Fruit fly (Drosophila melanogaster) whole organism, embryonic: ENCODE data around the gene CG4955.

Source experiments
- CG10209 ChIP-seq: fragments of 200-800 bp; sonication (Bioruptor generic); optimal IDR thresholded peaks from 3 replicates; lab custom pipeline; 2017; ENCODE audit warnings: missing biosample characterization, mild to moderate bottlenecking, missing genetic modification characterization, missing genetic modification reagents
- CG10366 ChIP-seq: fragments of 200-800 bp; sonication (Bioruptor generic); IDR thresholded peaks from 2 replicates; pipeline ENCODE4 v1.3.6; 2022; ENCODE audit warnings: missing biosample characterization, missing genetic modification characterization
- CG11093 ChIP-seq: fragments of 200-800 bp; sonication (Bioruptor generic); IDR thresholded peaks from 3 replicates; pipeline ENCODE4 v1.3.6; 2022; ENCODE audit warnings: missing biosample characterization, missing genetic modification characterization
- CG11504 ChIP-seq: fragments of 200-800 bp; sonication (Bioruptor generic); optimal IDR thresholded peaks from 3 replicates; lab custom pipeline; 2019; ENCODE audit warnings: missing biosample characterization, mild to moderate bottlenecking, missing genetic modification characterization, moderate library complexity
- CG12071 ChIP-seq: fragments of 200-800 bp; sonication (Bioruptor generic); optimal IDR thresholded peaks from 3 replicates; lab custom pipeline; 2018; ENCODE audit warnings: missing biosample characterization, mild to moderate bottlenecking, missing genetic modification characterization
- CG12659 ChIP-seq: fragments of 200-800 bp; sonication (Bioruptor generic); optimal IDR thresholded peaks from 3 replicates; lab custom pipeline; 2017; ENCODE audit warnings: mild to moderate bottlenecking, missing biosample characterization, missing genetic modification reagents, missing genetic modification characterization
- CG13123 ChIP-seq: fragments of 200-800 bp; sonication (Bioruptor generic); optimal IDR thresholded peaks from 2 replicates; lab custom pipeline; 2016; ENCODE audit warnings: missing biosample characterization, missing genetic modification characterization
- CG2875 ChIP-seq: fragments of 200-800 bp; sonication (Bioruptor generic); optimal IDR thresholded peaks from 2 replicates; lab custom pipeline; 2017; ENCODE audit warnings: missing biosample characterization, mild to moderate bottlenecking, missing genetic modification characterization, missing genetic modification reagents
- CG2889 ChIP-seq: fragments of 200-800 bp; sonication (Bioruptor generic); IDR thresholded peaks from 3 replicates; pipeline ENCODE4 v1.3.6; 2022; ENCODE audit warnings: missing biosample characterization, missing genetic modification characterization
- CG3065 ChIP-seq: fragments of 200-800 bp; sonication (Bioruptor generic); optimal IDR thresholded peaks from 2 replicates; lab custom pipeline; 2016; ENCODE audit warnings: missing biosample characterization, missing genetic modification characterization
- CG31441 ChIP-seq: fragments of 200-800 bp; sonication (Bioruptor generic); IDR thresholded peaks from 2 replicates; pipeline ENCODE4 v1.3.6; 2022; ENCODE audit warnings: missing biosample characterization, missing genetic modification characterization
- CG4730 ChIP-seq: fragments of 200-800 bp; sonication (Bioruptor generic); IDR thresholded peaks from 2 replicates; pipeline ENCODE4 v1.3.6; 2022; ENCODE audit warnings: missing biosample characterization, missing genetic modification characterization
- CG4820 ChIP-seq: fragments of 200-800 bp; sonication (Bioruptor generic); optimal IDR thresholded peaks from 3 replicates; lab custom pipeline; 2016; ENCODE audit warnings: missing biosample characterization, missing genetic modification characterization
- CG7839 ChIP-seq: fragments of 200-800 bp; sonication (Bioruptor generic); optimal IDR thresholded peaks from 3 replicates; lab custom pipeline; 2018; ENCODE audit warnings: missing biosample characterization, mild to moderate bottlenecking, missing genetic modification characterization, moderate library complexity
- CG7963 ChIP-seq: fragments of 200-800 bp; sonication (Bioruptor generic); IDR thresholded peaks from 3 replicates; pipeline ENCODE4 v1.3.6; 2022; ENCODE audit warnings: missing biosample characterization, missing genetic modification characterization; ENCODE audit not compliant: partially characterized antibody
- CG8924 ChIP-seq: fragments of 200-800 bp; optimal IDR thresholded peaks from 3 replicates; lab custom pipeline; 2019; ENCODE audit warnings: missing biosample characterization, mild to moderate bottlenecking, missing genetic modification characterization, moderate library complexity
- E2f2 ChIP-seq: fragments of 200-800 bp; sonication (Bioruptor generic); IDR thresholded peaks from 2 replicates; pipeline ENCODE4 v1.3.6; 2022; ENCODE audit warnings: missing biosample characterization, missing genetic modification characterization
- Hmx ChIP-seq: fragments of 200-800 bp; sonication (Bioruptor generic); optimal IDR thresholded peaks from 2 replicates; lab custom pipeline; 2016; ENCODE audit warnings: missing biosample characterization, missing genetic modification characterization
- Kr ChIP-seq: fragments of 200-800 bp; sonication (Bioruptor generic); optimal IDR thresholded peaks from 2 replicates; lab custom pipeline; 2017; ENCODE audit warnings: missing biosample characterization, mild to moderate bottlenecking, missing genetic modification characterization
- Lim3 ChIP-seq: fragments of 200-800 bp; sonication (Bioruptor generic); IDR thresholded peaks from 2 replicates; pipeline ENCODE4 v1.3.6; 2022; ENCODE audit warnings: missing biosample characterization, missing genetic modification characterization
- Oli ChIP-seq: fragments of 200-800 bp; sonication (Bioruptor generic); optimal IDR thresholded peaks from 2 replicates; lab custom pipeline; 2018; ENCODE audit warnings: missing biosample characterization, mild to moderate bottlenecking, missing genetic modification characterization, moderate library complexity
- Optix ChIP-seq: fragments of 200-800 bp; sonication (Bioruptor generic); IDR thresholded peaks from 3 replicates; pipeline ENCODE4 v1.3.6; 2022; ENCODE audit warnings: missing biosample characterization, missing genetic modification characterization
- Sox102F ChIP-seq: fragments of 200-800 bp; sonication (Bioruptor generic); optimal IDR thresholded peaks from 2 replicates; lab custom pipeline; 2018; ENCODE audit warnings: missing biosample characterization, mild to moderate bottlenecking, missing genetic modification characterization, moderate library complexity
- Ssrp ChIP-seq: fragments of 200-800 bp; sonication (Bioruptor generic); optimal IDR thresholded peaks from 2 replicates; lab custom pipeline; 2018; ENCODE audit warnings: missing biosample characterization, mild to moderate bottlenecking, missing genetic modification characterization, moderate library complexity
- Vsx1 ChIP-seq: fragments of 200-800 bp; sonication (Bioruptor generic); optimal IDR thresholded peaks from 2 replicates; lab custom pipeline; 2017; ENCODE audit warnings: missing biosample characterization, mild to moderate bottlenecking, missing genetic modification characterization, missing genetic modification reagents
- bsh ChIP-seq, 2 experiments: fragments of 200-800 bp; sonication (Bioruptor generic); optimal IDR thresholded peaks; 2 replicates each; lab custom pipeline; 2017 to 2018; ENCODE audit warnings: mild to moderate bottlenecking in 2 of 2, missing biosample characterization in 2 of 2, missing genetic modification characterization in 2 of 2, moderate library complexity in 1 of 2
- corto ChIP-seq: fragments of 200-800 bp; sonication (Bioruptor generic); optimal IDR thresholded peaks from 2 replicates; lab custom pipeline; 2016; ENCODE audit warnings: missing biosample characterization, mild to moderate bottlenecking, missing genetic modification characterization, moderate library complexity
- disco-r ChIP-seq: fragments of 200-800 bp; sonication (Bioruptor generic); optimal IDR thresholded peaks from 2 replicates; lab custom pipeline; 2016; ENCODE audit warnings: missing biosample characterization, missing genetic modification characterization
- dmrt99B ChIP-seq: fragments of 200-800 bp; sonication (Bioruptor generic); optimal IDR thresholded peaks from 2 replicates; lab custom pipeline; 2018; ENCODE audit warnings: missing biosample characterization, mild to moderate bottlenecking, missing genetic modification characterization, moderate library complexity
- en ChIP-seq: fragments of 200-800 bp; sonication (Bioruptor generic); optimal IDR thresholded peaks from 2 replicates; lab custom pipeline; 2016; ENCODE audit warnings: missing biosample characterization, missing genetic modification characterization
- esg ChIP-seq: fragments of 200-800 bp; sonication (Bioruptor generic); conservative IDR thresholded peaks from 2 replicates; pipeline ENCODE4 v1.3.6; 2022; ENCODE audit warnings: missing biosample characterization, missing genetic modification characterization
- fd96Cb ChIP-seq: fragments of 200-800 bp; sonication (Bioruptor generic); optimal IDR thresholded peaks from 2 replicates; lab custom pipeline; 2018; ENCODE audit warnings: missing biosample characterization, mild to moderate bottlenecking, missing genetic modification characterization, moderate library complexity
- gcm ChIP-seq: fragments of 200-800 bp; sonication (Bioruptor generic); optimal IDR thresholded peaks from 2 replicates; lab custom pipeline; 2019; ENCODE audit warnings: missing biosample characterization, mild to moderate bottlenecking, missing genetic modification characterization, moderate library complexity
- gem ChIP-seq: fragments of 200-800 bp; sonication (Bioruptor generic); optimal IDR thresholded peaks from 2 replicates; lab custom pipeline; 2019; ENCODE audit warnings: missing biosample characterization, mild to moderate bottlenecking, missing genetic modification characterization, moderate library complexity
- gsb-n ChIP-seq: fragments of 200-800 bp; sonication (Bioruptor generic); optimal IDR thresholded peaks from 3 replicates; lab custom pipeline; 2018; ENCODE audit warnings: missing biosample characterization, mild to moderate bottlenecking, missing genetic modification characterization
- hkb ChIP-seq, 2 experiments: fragments of 200-800 bp in 1 of 2; fragments of >200 bp in 1 of 2; sonication (Bioruptor generic) in 1 of 2; IDR thresholded peaks in 1 of 2; optimal IDR thresholded peaks in 1 of 2; 2 replicates each; pipeline versions ENCODE4 v1.3.6 to Lab custom; 2017 to 2022; ENCODE audit warnings: missing biosample characterization in 1 of 2, missing genetic modification characterization in 1 of 2
- nmo ChIP-seq: fragments of 200-800 bp; sonication (Bioruptor generic); optimal IDR thresholded peaks from 2 replicates; lab custom pipeline; 2018; ENCODE audit warnings: missing biosample characterization, mild to moderate bottlenecking, missing genetic modification characterization, moderate library complexity
- p53 ChIP-seq: fragments of 200-800 bp; sonication (Bioruptor generic); optimal IDR thresholded peaks from 2 replicates; lab custom pipeline; 2016; ENCODE audit warnings: missing biosample characterization, missing genetic modification characterization
- run ChIP-seq: fragments of 200-800 bp; sonication (Bioruptor generic); optimal IDR thresholded peaks from 3 replicates; lab custom pipeline; 2018; ENCODE audit warnings: missing biosample characterization, mild to moderate bottlenecking, missing genetic modification characterization
- sc ChIP-seq, 3 experiments: fragments of >200 bp in 2 of 3; fragments of 200-800 bp in 1 of 3; sonication (Bioruptor generic) in 1 of 3; optimal IDR thresholded peaks; 2 replicates in 2 of 3; 3 replicates in 1 of 3; lab custom pipeline; 2017; ENCODE audit warnings: mild to moderate bottlenecking in 1 of 3, missing biosample characterization in 1 of 3, missing genetic modification characterization in 1 of 3, missing genetic modification reagents in 1 of 3
- scrt ChIP-seq: fragments of 200-800 bp; sonication (Bioruptor generic); optimal IDR thresholded peaks from 2 replicates; lab custom pipeline; 2018; ENCODE audit warnings: missing biosample characterization, mild to moderate bottlenecking, missing genetic modification characterization, moderate library complexity
- sna ChIP-seq: fragments of 200-800 bp; sonication (Bioruptor generic); IDR thresholded peaks from 2 replicates; pipeline ENCODE4 v1.3.6; 2022; ENCODE audit warnings: missing biosample characterization, missing genetic modification characterization; ENCODE audit not compliant: partially characterized antibody
- toy ChIP-seq: fragments of 200-800 bp; sonication (Bioruptor generic); IDR thresholded peaks from 2 replicates; pipeline ENCODE4 v1.3.6; 2022; ENCODE audit warnings: missing biosample characterization, missing genetic modification characterization
- unpg ChIP-seq: fragments of 200-800 bp; sonication (Bioruptor generic); optimal IDR thresholded peaks from 3 replicates; lab custom pipeline; 2018; ENCODE audit warnings: missing biosample characterization, mild to moderate bottlenecking, missing genetic modification characterization, moderate library complexity
- vfl ChIP-seq: fragments of 200-800 bp; sonication (Bioruptor generic); optimal IDR thresholded peaks from 2 replicates; lab custom pipeline; 2016; ENCODE audit warnings: missing biosample characterization, missing genetic modification characterization
- yki ChIP-seq: fragments of >200 bp; optimal IDR thresholded peaks from 3 replicates; lab custom pipeline; 2018
- zfh1 ChIP-seq: fragments of 200-800 bp; sonication (Bioruptor generic); IDR thresholded peaks from 3 replicates; pipeline ENCODE4 v1.3.6; 2022; ENCODE audit warnings: missing biosample characterization, missing genetic modification characterization

CG4955 gene

DNA sequence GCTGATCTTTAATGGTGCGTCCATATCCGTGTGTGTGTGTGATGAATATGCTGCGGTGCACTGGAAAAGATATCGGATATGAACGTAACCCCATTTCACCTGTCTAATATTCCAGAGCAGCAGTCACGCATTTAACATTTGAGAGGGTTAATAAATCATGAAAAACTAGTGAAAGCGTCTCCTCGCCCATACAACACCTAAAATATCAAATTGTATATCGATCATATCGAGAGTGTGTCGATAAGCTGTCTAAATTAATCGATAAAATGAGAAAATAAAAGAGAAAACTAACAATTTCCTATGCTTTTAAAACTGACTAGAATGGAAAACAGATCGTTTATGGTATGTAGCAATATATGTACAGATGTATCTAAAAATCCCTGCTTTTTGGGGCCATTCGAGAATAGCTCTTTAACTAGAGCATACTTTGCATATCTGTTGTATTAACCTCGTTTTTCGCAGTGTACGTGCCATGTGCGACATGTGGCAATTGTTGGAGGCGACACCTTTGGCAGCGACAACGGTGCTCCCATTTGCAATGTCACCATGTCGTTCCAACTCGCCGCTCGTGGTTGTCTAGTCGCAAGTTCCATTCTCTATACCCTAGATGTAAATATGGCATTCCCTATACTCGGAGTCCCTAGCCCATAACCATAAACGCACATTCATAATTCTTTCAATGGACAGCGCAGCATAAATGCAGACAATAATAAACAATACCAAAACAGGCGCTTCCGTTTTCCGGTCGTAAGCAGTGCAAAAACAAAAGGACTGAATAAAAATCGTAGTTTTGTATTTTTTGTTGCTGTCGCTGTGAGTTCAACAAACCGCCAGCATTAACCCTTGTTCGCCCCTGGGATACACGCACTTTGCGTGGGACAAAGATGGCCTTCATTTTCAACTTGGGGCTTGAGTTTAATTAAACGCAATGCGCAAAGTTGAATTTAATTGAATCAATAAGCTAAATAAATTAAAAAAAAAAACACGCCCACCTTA, 31.0 kb downstream of the CG4955 start (continued):
- TF ChIP-seq CG4820 (GFP tag; lab: Kevin White, UChicago) (peak; percentile 23), CG7839 (peak; percentile 22), Hmx (GFP tag; lab: Kevin White, UChicago) (no peak), sna (GFP tag; lab: Robert Waterston, UW) (no peak), bsh (GFP tag; optimal IDR thresholded peaks at IDR 0.05; lab: Kevin White, UChicago) (peak; percentile 12 to 17), corto (GFP tag; lab: Kevin White, UChicago) (no peak), CG2889 (GFP tag; lab: Robert Waterston, UW) (no peak), CG4730 (no peak), Lim3 (no peak), Optix (GFP tag; lab: Robert Waterston, UW) (no peak), gsb-n (no peak), CG12659 (GFP tag; lab: Kevin White, UChicago) (no peak), gem (tag; lab: Kevin White, UChicago) (peak; percentile 43), fd96Cb (tag; lab: Kevin White, UChicago) (no peak), CG8924 (tag; lab: Kevin White, UChicago) (no peak), CG2875 (GFP tag; lab: Kevin White, UChicago) (no peak), CG3065 (GFP tag; lab: Kevin White, UChicago) (no peak), vfl (no peak), sc (optimal IDR thresholded peaks at IDR 0.05; lab: Kevin White, UChicago) (no peak), sc (GFP tag; optimal IDR thresholded peaks at IDR 0.05; lab: Kevin White, UChicago) (peak; percentile 30), CG13123 (no peak), yki (lab: Kevin White, UChicago) (no peak)

DNA sequence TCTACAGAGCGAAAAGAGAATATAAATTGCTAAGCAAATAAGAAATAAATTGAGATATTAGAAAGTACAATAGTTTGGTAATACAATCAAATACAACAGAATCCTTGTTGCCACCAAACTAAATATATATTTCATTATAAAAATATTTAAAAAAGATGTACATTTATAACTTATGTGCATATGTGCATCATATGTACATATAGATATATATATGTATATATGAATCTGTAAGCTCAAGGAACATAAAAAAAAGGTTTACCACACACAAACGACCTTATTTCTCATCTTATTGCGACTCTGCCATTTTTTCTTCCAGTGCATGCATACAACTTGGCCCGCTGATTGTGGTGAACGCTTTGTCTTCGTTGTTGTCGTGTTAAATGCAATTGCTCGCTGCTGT, 32.1 kb downstream of the CG4955 start:
- TF ChIP-seq E2f2 (GFP tag; lab: Robert Waterston, UW) (no peak), run (tag; lab: Kevin White, UChicago) (no peak), toy (no peak), disco-r (no peak), CG11093 (no peak), scrt (GFP tag; lab: Kevin White, UChicago) (no peak), esg (no peak), Ssrp (tag; lab: Kevin White, UChicago) (peak; percentile 30), hkb (optimal IDR thresholded peaks at IDR 0.05; lab: Kevin White, UChicago) (no peak), hkb (GFP tag; IDR thresholded peaks at IDR 0.05; lab: Robert Waterston, UW) (0 out of 2 replicates have a peak, but pooled peaks have one; percentile 9), unpg (GFP tag; lab: Kevin White, UChicago) (peak; percentile 17), dmrt99B (tag; lab: Kevin White, UChicago) (peak; percentile 44), CG7839 (peak; percentile 48), gcm (GFP tag; lab: Kevin White, UChicago) (peak; percentile 23), CG10366 (GFP tag; lab: Robert Waterston, UW) (no peak), CG31441 (GFP tag; lab: Robert Waterston, UW) (0 out of 2 replicates have a peak, but pooled peaks have one; percentile 12), CG10209 (GFP tag; lab: Kevin White, UChicago) (no peak), en (GFP tag; lab: Kevin White, UChicago) (no peak), Vsx1 (GFP tag; lab: Kevin White, UChicago) (no peak), p53 (GFP tag; lab: Kevin White, UChicago) (no peak), CG12071 (GFP tag; lab: Kevin White, UChicago) (no peak), zfh1 (GFP tag; lab: Robert Waterston, UW) (no peak), nmo (GFP tag; lab: Kevin White, UChicago) (peak; percentile 34), Kr (GFP tag; lab: Kevin White, UChicago) (no peak), Sox102F (GFP tag; lab: Kevin White, UChicago) (peak; percentile 65), Oli (tag; lab: Kevin White, UChicago) (peak; percentile 15), CG7963 (no peak), CG11504 (tag; lab: Kevin White, UChicago) (peak; percentile 51)
